Worm (Caenorhabditis elegans) whole organism, mixed stage, embryonic: ENCODE results near the gene srd-5.

Experiments used
- ces-1 ChIP-seq: fragments of 150-350 bp; optimal IDR thresholded peaks from 2 replicates; lab custom pipeline; 2014; ENCODE audit warnings: missing biosample characterization, missing genetic modification reagents, missing genetic modification characterization
- elt-3 ChIP-seq: fragments of 150-350 bp; optimal IDR thresholded peaks from 2 replicates; lab custom pipeline; 2014; ENCODE audit warnings: missing biosample characterization, missing genetic modification characterization
- lin-13 ChIP-seq: fragments of 150-350 bp; optimal IDR thresholded peaks from 2 replicates; lab custom pipeline; 2014; ENCODE audit warnings: missing biosample characterization, missing genetic modification characterization
- mep-1 ChIP-seq: fragments of 150-350 bp; optimal IDR thresholded peaks from 2 replicates; lab custom pipeline; 2017; ENCODE audit warnings: missing biosample characterization, missing genetic modification reagents, missing genetic modification characterization, inconsistent platforms
- nhr-12 ChIP-seq: fragments of 150-350 bp; optimal IDR thresholded peaks from 2 replicates; lab custom pipeline; 2014; ENCODE audit warnings: missing biosample characterization, missing genetic modification characterization
- pha-4 ChIP-seq: fragments of 150-350 bp; optimal IDR thresholded peaks from 2 replicates; lab custom pipeline; 2018; ENCODE audit warnings: missing biosample characterization, missing genetic modification reagents, missing genetic modification characterization
- sem-2 ChIP-seq: fragments of 200-800 bp; sonication (Bioruptor generic); optimal IDR thresholded peaks from 2 replicates; lab custom pipeline; 2018; ENCODE audit warnings: mild to moderate bottlenecking, missing genetic modification characterization, missing compliant biosample characterization
- tbx-8 ChIP-seq: fragments of 200-800 bp; sonication (Bioruptor generic); optimal IDR thresholded peaks from 2 replicates; lab custom pipeline; 2018; ENCODE audit warnings: mild to moderate bottlenecking, missing genetic modification characterization, moderate library complexity, missing compliant biosample characterization
- unc-62 ChIP-seq: fragments of 150-350 bp; optimal IDR thresholded peaks from 2 replicates; lab custom pipeline; 2014; ENCODE audit warnings: missing biosample characterization, missing genetic modification reagents, missing genetic modification characterization
- ztf-11 ChIP-seq: fragments of 150-350 bp; optimal IDR thresholded peaks from 2 replicates; lab custom pipeline; 2014; ENCODE audit warnings: missing biosample characterization, missing genetic modification characterization

ce11 chrIV:5645514-5646052 lies 28.8 kb downstream of the srd-5 start, which contains the start of the genes srd-8 and B0547.2:
- TF ChIP-seq pha-4 (tag; lab: Kevin White, UChicago) (no peak), unc-62 (GFP tag; lab: Kevin White, UChicago) (no peak), lin-13 (tag; lab: Kevin White, UChicago) (no peak), sem-2 (GFP tag; lab: Kevin White, UChicago) (no peak), elt-3 (no peak), nhr-12 (tag; lab: Kevin White, UChicago) (no peak), ces-1 (GFP tag; lab: Kevin White, UChicago) (no peak), tbx-8 (GFP tag; lab: Kevin White, UChicago) (no peak), mep-1 (tag; lab: Kevin White, UChicago) (no peak), ztf-11 (tag; lab: Kevin White, UChicago) (no peak)
